Worm (Caenorhabditis elegans): Measurements from ENCODE around the gene F26D2.15.

The F26D2.15 gene

ce11 chrV:16470916-16471315 is 33.3 kb downstream of the F26D2.15 start, which contains the start of gene srh-138:
Gene srh-138, minus strand, starts transcription at chrV:16471016.
- TF ChIP-seq lim-6 (tag; optimal IDR thresholded peaks at IDR 0.05), result no peak
- TF ChIP-seq nhr-11 (tag; optimal IDR thresholded peaks at IDR 0.05), result no peak
- TF ChIP-seq ahr-1 (tag; optimal IDR thresholded peaks at IDR 0.05), result no peak
- no peak for TF ChIP-seq dmd-4 (tag; optimal IDR thresholded peaks at IDR 0.05; ENCODE audit: borderline replicate concordance)
- TF ChIP-seq sdc-2 (tag; optimal IDR thresholded peaks at IDR 0.05), result no peak
- TF ChIP-seq gmeb-2 (tag; optimal IDR thresholded peaks at IDR 0.05), result no peak

- no peak for TF ChIP-seq pag-3 (tag; optimal IDR thresholded peaks at IDR 0.05; ENCODE audit: borderline replicate concordance)
- TF ChIP-seq tbx-2 (tag; optimal IDR thresholded peaks at IDR 0.05), result no peak
- TF ChIP-seq ceh-18 (tag; optimal IDR thresholded peaks at IDR 0.05), result no peak
- no peak for TF ChIP-seq pat-9 (tag; optimal IDR thresholded peaks at IDR 0.05)
- TF ChIP-seq pax-1 (tag; optimal IDR thresholded peaks at IDR 0.05), result no peak
- TF ChIP-seq lim-6 (tag; optimal IDR thresholded peaks at IDR 0.05), result no peak
- TF ChIP-seq F13H6.1 (tag; optimal IDR thresholded peaks at IDR 0.05), result no peak
- TF ChIP-seq odd-2 (tag; optimal IDR thresholded peaks at IDR 0.05), result no peak
- no peak for TF ChIP-seq hlh-30 (tag; optimal IDR thresholded peaks at IDR 0.05; ENCODE audit: insufficient read depth)
- no peak for TF ChIP-seq sox-4 (tag; optimal IDR thresholded peaks at IDR 0.05)
- TF ChIP-seq hlh-8 (tag; optimal IDR thresholded peaks at IDR 0.05), result no peak
- no peak for TF ChIP-seq K02D7.2 (tag; optimal IDR thresholded peaks at IDR 0.05)
Measured at ce11 chrV:16471995-16472563, 34.4 kb downstream of the F26D2.15 start, which contains the start of gene srw-35. Gene srw-35, plus strand, starts transcription at chrV:16472513.

DNA sequence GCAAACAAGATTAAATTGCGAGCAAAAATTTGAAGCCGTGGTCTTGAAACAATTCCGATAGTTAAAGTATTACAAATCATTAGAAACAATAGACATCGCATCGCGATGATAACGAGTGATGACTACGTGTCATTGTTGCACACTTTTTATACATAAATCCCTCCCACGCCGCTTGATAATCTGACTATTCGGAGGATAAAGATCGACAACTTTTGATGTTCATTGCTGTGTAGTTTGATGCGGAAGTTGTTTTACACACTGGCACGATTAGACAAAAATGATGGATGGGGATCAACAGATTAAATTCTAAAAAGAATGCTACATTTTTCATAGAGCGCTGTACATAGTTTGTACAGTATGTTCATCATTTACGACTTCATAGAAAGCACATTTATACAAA is 41.6 kb downstream of the F26D2.15 start, which contains the start of gene T08G3.11:
Gene T08G3.11 (minus strand): TSS at position 101 of the 400 bp plus-strand sequence.
- no peak for TF ChIP-seq hlh-13 (GFP tag; optimal IDR thresholded peaks at IDR 0.05)
- TF ChIP-seq ref-2 (tag; optimal IDR thresholded peaks at IDR 0.05), result no peak
- TF ChIP-seq ceh-18 (tag; optimal IDR thresholded peaks at IDR 0.05), result no peak
- no peak for TF ChIP-seq rnt-1 (tag; optimal IDR thresholded peaks at IDR 0.05)
- TF ChIP-seq F13H6.1 (tag; optimal IDR thresholded peaks at IDR 0.05), result no peak
- no peak for TF ChIP-seq madf-2 (tag; optimal IDR thresholded peaks at IDR 0.05)
- TF ChIP-seq ets-4 (tag; optimal IDR thresholded peaks at IDR 0.05), result no peak
- TF ChIP-seq sox-4 (tag; optimal IDR thresholded peaks at IDR 0.05), result no peak
- no peak for TF ChIP-seq ceh-14 (tag; optimal IDR thresholded peaks at IDR 0.05)
- TF ChIP-seq pros-1 (tag; optimal IDR thresholded peaks at IDR 0.05), result no peak
- no peak for TF ChIP-seq K09A11.1 (tag; optimal IDR thresholded peaks at IDR 0.05; ENCODE audit: insufficient read depth)
- no peak for TF ChIP-seq K02D7.2 (tag; optimal IDR thresholded peaks at IDR 0.05)
- TF ChIP-seq dmd-4 (tag; optimal IDR thresholded peaks at IDR 0.05; ENCODE audit: borderline replicate concordance), result no peak
- no peak for TF ChIP-seq che-1 (tag; optimal IDR thresholded peaks at IDR 0.05)
- TF ChIP-seq pax-1 (tag; optimal IDR thresholded peaks at IDR 0.05), result no peak
- TF ChIP-seq npax-4 (tag; optimal IDR thresholded peaks at IDR 0.05), result no peak
- no peak for TF ChIP-seq pha-4 (tag; optimal IDR thresholded peaks at IDR 0.05)

DNA sequence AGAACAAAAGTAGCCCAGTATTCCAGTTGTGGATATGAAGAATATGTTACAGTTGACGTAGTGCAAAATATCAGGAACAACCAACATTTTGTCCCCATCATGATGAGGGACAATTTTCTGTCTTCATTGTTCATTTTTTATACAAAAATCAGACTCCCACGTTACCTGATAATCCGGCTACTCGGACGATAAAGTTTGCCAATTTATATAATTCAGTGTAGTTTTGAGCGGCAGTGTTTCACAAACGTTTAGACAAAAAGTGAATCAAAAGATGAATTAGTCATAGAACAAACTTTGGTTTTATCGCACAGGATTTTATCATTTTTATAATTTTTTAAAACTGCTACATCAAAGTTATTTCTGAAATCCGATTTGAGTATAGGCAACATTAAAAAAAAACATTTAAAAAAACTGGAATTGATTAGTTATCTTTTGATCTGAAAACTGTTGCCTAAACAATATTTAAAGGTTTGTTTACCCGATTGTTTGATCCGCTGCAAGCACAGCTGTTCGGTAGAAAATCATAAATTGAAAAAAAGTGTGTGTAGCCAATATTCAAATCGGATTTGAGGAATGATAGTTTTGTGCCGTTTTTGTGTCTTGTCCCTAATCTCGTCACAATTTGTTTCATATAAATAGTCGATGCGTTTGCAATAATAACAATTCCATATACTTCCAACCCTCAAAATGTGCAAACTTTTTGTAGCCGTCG is 43.4 kb downstream of the F26D2.15 start, which contains the start of the genes F57E7.4 and spig-6:
Gene F57E7.4 (minus strand): TSS at position 101 of the 712 bp plus-strand sequence.
Gene spig-6 (plus strand): TSS at position 662 of the 712 bp plus-strand sequence.
- TF ChIP-seq ceh-24 (tag; optimal IDR thresholded peaks at IDR 0.05) (no peak), fkh-10 (GFP tag; optimal IDR thresholded peaks at IDR 0.05) (no peak), ceh-2 (tag; optimal IDR thresholded peaks at IDR 0.05) (no peak), fax-1 (tag; optimal IDR thresholded peaks at IDR 0.05) (no peak), rnt-1 (tag; optimal IDR thresholded peaks at IDR 0.05) (no peak), ref-2 (tag; optimal IDR thresholded peaks at IDR 0.05) (no peak), sdc-2 (tag; optimal IDR thresholded peaks at IDR 0.05) (no peak)

ce11 chrV:16483044-16483443 is 45.4 kb downstream of the F26D2.15 start, which contains the start of gene F57E7.2:
Gene F57E7.2, minus strand, starts transcription at chrV:16483144.
- TF ChIP-seq F13H6.1 (tag; optimal IDR thresholded peaks at IDR 0.05) (no peak), tbx-7 (tag; optimal IDR thresholded peaks at IDR 0.05) (no peak), pros-1 (tag; optimal IDR thresholded peaks at IDR 0.05) (no peak), che-1 (tag; optimal IDR thresholded peaks at IDR 0.05) (no peak), T23F11.4 (GFP tag; optimal IDR thresholded peaks at IDR 0.05) (no peak), pha-2 (tag; optimal IDR thresholded peaks at IDR 0.05) (no peak), ceh-22 (tag; optimal IDR thresholded peaks at IDR 0.05) (no peak), ceh-19 (GFP tag; optimal IDR thresholded peaks at IDR 0.05) (no peak), nhr-11 (tag; optimal IDR thresholded peaks at IDR 0.05) (no peak), nfya-1 (tag; optimal IDR thresholded peaks at IDR 0.05) (no peak), unc-42 (tag; optimal IDR thresholded peaks at IDR 0.05) (no peak), ceh-31 (tag; optimal IDR thresholded peaks at IDR 0.05) (no peak), sox-2 (GFP tag; IDR thresholded peaks at IDR 0.05) (no peak), gmeb-2 (tag; optimal IDR thresholded peaks at IDR 0.05) (no peak), ceh-9 (tag; optimal IDR thresholded peaks at IDR 0.05) (no peak), fkh-6 (tag; optimal IDR thresholded peaks at IDR 0.05) (no peak), K02D7.2 (tag; optimal IDR thresholded peaks at IDR 0.05) (no peak)

All from whole organism, late embryonic.